Worm (Caenorhabditis elegans): Measurements from ENCODE around the gene Y73B6BL.14.

The Y73B6BL.14 gene

DNA sequence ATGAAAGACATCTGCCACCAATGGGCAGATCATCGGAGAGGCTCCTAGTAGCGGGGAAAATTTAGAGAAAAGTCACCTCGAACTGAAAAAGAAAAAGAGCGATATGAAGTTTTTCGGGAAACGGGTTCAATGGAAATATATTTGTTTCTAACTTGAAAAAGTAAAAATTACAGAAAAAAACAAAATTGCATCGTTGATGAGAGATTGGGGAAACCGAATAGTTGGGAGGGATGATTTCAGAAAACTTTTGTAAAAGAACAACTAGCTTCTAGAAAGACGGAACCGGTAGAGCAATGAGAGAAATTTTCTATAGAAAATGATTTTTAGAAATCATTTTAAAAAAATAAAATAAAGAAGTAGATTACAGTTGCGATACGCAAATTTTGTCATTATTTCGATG lies 35.6 kb upstream of the Y73B6BL.14 start:
- TF ChIP-seq nhr-11 (tag; optimal IDR thresholded peaks at IDR 0.05) (no peak), mbf-1 (tag; optimal IDR thresholded peaks at IDR 0.05) (no peak), ztf-1 (GFP tag; conservative IDR thresholded peaks at IDR 0.05) (no peak), Y55F3AM.14 (GFP tag; optimal IDR thresholded peaks at IDR 0.05) (no peak), elt-1 (tag; optimal IDR thresholded peaks at IDR 0.05) (no peak), dmd-4 (tag; optimal IDR thresholded peaks at IDR 0.05) (no peak), ztf-4 (tag; optimal IDR thresholded peaks at IDR 0.05) (no peak), nhr-10 (tag; optimal IDR thresholded peaks at IDR 0.05) (no peak), lin-39 (tag; optimal IDR thresholded peaks at IDR 0.05) (no peak), nhr-23 (tag; optimal IDR thresholded peaks at IDR 0.05) (no peak), zag-1 (tag; optimal IDR thresholded peaks at IDR 0.05) (no peak), snpc-4 (tag; optimal IDR thresholded peaks at IDR 0.05) (no peak), crh-2 (tag; optimal IDR thresholded peaks at IDR 0.05) (no peak), nhr-25 (tag; optimal IDR thresholded peaks at IDR 0.05) (no peak)

DNA sequence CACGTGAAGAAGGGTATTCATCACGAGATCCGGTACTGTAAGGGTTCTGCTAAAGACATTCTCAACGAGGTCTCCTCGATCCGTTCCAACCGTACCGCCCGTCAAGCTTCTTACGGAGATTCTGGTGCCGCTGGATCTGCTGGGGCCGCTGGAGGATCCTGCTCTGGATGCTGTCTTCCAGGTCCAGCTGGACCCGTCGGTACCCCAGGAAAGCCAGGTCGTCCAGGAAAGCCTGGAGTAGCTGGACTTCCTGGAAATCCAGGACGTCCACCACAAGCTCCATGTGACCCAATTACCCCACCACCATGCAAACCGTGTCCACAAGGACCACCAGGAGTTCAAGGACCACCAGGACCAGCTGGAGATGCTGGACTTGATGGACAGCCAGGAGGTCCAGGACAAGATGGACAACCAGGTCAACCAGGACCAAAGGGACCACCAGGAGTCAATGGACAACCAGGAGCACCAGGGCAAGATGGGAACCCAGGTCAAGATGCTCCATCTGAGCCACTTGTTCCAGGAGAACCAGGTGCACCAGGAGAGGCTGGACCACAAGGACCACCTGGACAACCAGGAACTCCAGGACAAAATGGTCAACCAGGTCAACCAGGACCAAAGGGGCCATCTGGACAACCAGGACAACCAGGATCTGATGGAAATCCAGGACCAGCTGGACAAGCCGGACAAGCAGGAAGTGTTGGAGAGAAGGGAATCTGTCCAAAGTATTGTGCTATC lies 34.7 kb upstream of the Y73B6BL.14 start:
- TF ChIP-seq ztf-1 (GFP tag; conservative IDR thresholded peaks at IDR 0.05) (0 out of 2 replicates have a peak, but pooled peaks have one; percentile 87), nhr-6 (tag; optimal IDR thresholded peaks at IDR 0.05) (no peak), alr-1 (tag; optimal IDR thresholded peaks at IDR 0.05) (no peak)

DNA sequence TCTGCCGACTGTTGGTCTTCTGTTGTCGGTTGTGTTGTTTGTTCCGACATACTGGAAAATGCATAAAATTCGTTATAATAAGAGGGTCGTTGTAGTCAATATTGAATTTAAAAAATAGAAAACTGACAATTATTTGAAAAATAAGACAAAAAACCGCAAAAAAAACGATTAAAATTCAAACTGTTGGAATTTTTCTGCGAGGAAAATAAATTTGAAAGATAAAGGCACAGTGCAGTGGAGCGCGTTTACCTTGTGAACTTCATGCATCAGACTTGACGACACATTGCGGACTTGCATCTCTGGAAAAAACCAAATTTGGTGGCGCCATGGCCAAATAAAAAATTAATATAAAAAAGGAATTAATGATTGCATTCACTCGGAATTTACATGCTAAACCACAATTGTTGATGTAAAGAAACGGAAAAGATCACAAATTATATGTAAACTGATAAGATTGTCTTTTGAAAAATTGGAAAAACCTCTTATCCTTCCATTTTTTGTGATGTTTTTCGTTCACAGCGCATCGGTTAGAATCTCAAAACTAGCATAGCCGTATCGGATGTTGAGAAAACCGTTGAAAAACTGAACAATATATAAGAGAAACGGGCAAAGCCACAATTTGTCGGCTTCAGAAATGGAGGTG lies 33.8 kb upstream of the Y73B6BL.14 start, which contains the start of the genes hrpf-2 and bli-6:
Gene hrpf-2, minus strand, starts transcription at position 51 of the 643 bp plus-strand sequence.
Gene bli-6, plus strand, starts transcription at position 593 of the 643 bp plus-strand sequence.
- TF ChIP-seq nhr-11 (tag; optimal IDR thresholded peaks at IDR 0.05) (no peak), nhr-6 (tag; optimal IDR thresholded peaks at IDR 0.05) (peak; percentile 27), unc-62 (GFP tag; optimal IDR thresholded peaks at IDR 0.05) (no peak), lsy-2 (tag; optimal IDR thresholded peaks at IDR 0.05) (peak; percentile 76 to 85), ztf-1 (GFP tag; conservative IDR thresholded peaks at IDR 0.05) (no peak), mab-5 (tag; optimal IDR thresholded peaks at IDR 0.05) (peak; percentile 50), fos-1 (tag; optimal IDR thresholded peaks at IDR 0.05) (peak; percentile 37), skn-1 (tag; optimal IDR thresholded peaks at IDR 0.05) (no peak), ama-1 (optimal IDR thresholded peaks at IDR 0.05) (no peak), unc-55 (GFP tag; optimal IDR thresholded peaks at IDR 0.05) (peak; percentile 85), mdl-1 (tag; optimal IDR thresholded peaks at IDR 0.05) (no peak), F13H6.1 (tag; optimal IDR thresholded peaks at IDR 0.05) (peak; percentile 41), nhr-25 (tag; optimal IDR thresholded peaks at IDR 0.05) (peak; percentile 66), nhr-237 (tag; optimal IDR thresholded peaks at IDR 0.05) (no peak), nhr-23 (tag; optimal IDR thresholded peaks at IDR 0.05) (no peak), mbf-1 (tag; optimal IDR thresholded peaks at IDR 0.05) (peak; percentile 4), C34F6.9 (tag; optimal IDR thresholded peaks at IDR 0.05) (peak; percentile 83), lin-13 (GFP tag; optimal IDR thresholded peaks at IDR 0.05) (no peak), crh-2 (tag; optimal IDR thresholded peaks at IDR 0.05) (peak; percentile 81), ZK546.5 (tag; optimal IDR thresholded peaks at IDR 0.05) (peak; percentile 20), snpc-4 (tag; optimal IDR thresholded peaks at IDR 0.05) (peak; percentile 50), elt-3 (tag; optimal IDR thresholded peaks at IDR 0.05) (no peak), sma-9 (GFP tag; optimal IDR thresholded peaks at IDR 0.05) (peak; percentile 64), sma-9 (tag; optimal IDR thresholded peaks at IDR 0.05) (no peak), gmeb-1 (tag; optimal IDR thresholded peaks at IDR 0.05) (peak; percentile 86), alr-1 (tag; optimal IDR thresholded peaks at IDR 0.05) (no peak), sma-3 (GFP tag; optimal IDR thresholded peaks at IDR 0.05) (peak; percentile 71), lin-39 (tag; optimal IDR thresholded peaks at IDR 0.05) (no peak), nhr-21 (tag; optimal IDR thresholded peaks at IDR 0.05) (peak; percentile 39), nhr-129 (tag; optimal IDR thresholded peaks at IDR 0.05) (peak; percentile 72), R02D3.7 (tag; optimal IDR thresholded peaks at IDR 0.05) (peak; percentile 54), blmp-1 (tag; optimal IDR thresholded peaks at IDR 0.05; ENCODE audit: insufficient read depth) (peak; percentile 13)
